Worm (Caenorhabditis elegans): ENCODE measurements around the gene K04F1.9.

K04F1.9 gene

DNA sequence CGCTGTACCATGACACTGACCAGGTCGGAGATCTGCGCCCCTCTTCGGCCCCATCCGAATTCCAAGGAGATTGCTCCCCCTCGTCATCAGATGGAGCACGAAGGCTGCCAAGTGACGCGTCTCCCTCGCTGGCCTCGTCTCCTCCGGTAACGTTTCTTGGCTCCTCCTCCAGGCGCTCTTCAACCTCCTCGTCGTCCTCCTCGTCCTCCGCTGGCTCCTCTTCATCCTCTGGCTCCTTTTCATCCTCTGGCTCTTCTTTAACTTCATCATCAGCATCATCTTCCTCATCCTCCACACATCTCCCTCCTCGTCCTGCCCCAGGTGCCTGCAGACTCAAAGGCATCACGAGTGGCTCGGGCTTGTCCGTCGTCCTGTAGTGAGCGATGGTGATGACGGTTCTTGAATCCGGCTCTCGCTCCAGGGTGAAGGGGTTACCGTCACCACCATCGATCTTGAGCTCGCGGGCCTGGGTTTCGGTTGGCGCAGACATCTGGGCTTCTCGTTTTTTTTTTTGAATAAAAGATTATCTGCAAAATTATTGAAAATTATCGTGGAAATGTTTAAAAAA is 34.3 kb downstream of the K04F1.9 start:
- TF ChIP-seq W03F9.2 (tag; optimal IDR thresholded peaks at IDR 0.05) (no peak), dao-5 (tag; optimal IDR thresholded peaks at IDR 0.05) (no peak), him-1 (tag; optimal IDR thresholded peaks at IDR 0.05) (no peak)

ce11 chrV:1701584-1702101 is 36.6 kb downstream of the K04F1.9 start, which contains the start of gene srw-90:
Gene srw-90, plus strand, starts transcription at chrV:1702051.
- TF ChIP-seq him-1 (tag; optimal IDR thresholded peaks at IDR 0.05): no peak
- TF ChIP-seq W03F9.2 (tag; optimal IDR thresholded peaks at IDR 0.05): no peak
- no peak for TF ChIP-seq dao-5 (tag; optimal IDR thresholded peaks at IDR 0.05)

DNA sequence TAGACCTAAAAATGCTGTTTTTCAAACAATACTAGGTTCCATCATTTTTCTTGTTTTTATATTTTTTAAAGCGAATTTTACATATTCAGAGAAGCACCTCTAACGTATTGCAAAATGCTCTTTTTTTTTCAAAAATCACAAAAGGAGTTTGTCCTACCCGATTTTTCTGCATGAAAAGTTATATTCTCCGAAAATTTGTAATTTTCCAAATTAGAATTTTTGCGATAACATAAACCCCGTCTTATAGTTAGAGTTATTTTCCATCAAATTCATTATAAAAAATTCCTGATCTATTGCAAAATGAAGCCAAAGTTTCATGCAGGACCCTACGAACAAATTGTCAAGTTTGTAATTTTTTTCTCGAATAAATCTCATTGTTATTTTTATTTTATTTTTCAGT is 43.4 kb downstream of the K04F1.9 start, which contains the start of gene srw-99:
Gene srw-99, plus strand, starts transcription at position 301 of the 400 bp plus-strand sequence.
- TF ChIP-seq dao-5 (tag; optimal IDR thresholded peaks at IDR 0.05): no peak
- TF ChIP-seq W03F9.2 (tag; optimal IDR thresholded peaks at IDR 0.05): no peak
- TF ChIP-seq him-1 (tag; optimal IDR thresholded peaks at IDR 0.05): no peak

DNA sequence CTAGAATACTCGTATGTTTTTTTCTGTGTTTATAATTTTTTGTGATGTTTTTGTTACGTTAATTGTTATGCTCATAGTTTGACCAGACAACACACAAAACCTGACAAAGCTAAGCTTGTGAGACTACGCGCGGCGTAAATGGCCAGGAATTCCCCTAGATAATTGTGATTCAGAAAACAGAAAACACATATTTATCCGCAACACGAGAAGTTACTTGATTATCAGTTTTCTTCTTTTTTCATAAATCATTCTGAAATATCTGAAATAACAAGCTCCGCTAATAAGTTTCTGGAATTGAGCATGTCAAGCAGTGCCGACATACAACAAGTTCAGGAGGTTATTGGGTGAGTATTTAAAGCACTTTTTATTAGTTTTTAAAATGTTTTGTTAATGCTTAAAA is 45.9 kb downstream of the K04F1.9 start, which contains the start of gene srw-100:
Gene srw-100, plus strand, starts transcription at position 301 of the 400 bp plus-strand sequence.
- no peak for TF ChIP-seq him-1 (tag; optimal IDR thresholded peaks at IDR 0.05)
